Worm (Caenorhabditis elegans) whole organism, L2 larva: Measurements from ENCODE around the gene srh-300.
"Not testable (repeated sequence)": the region's sequence is repeated elsewhere in the genome, so short reads cannot be mapped to it uniquely, and the experiment has no call there.

ENCODE experiments used
- C34F6.9 ChIP-seq: fragments of 150-350 bp; optimal IDR thresholded peaks from 2 replicates; lab custom pipeline; 2014; ENCODE audit warnings: missing biosample characterization, missing genetic modification characterization
- F13H6.1 ChIP-seq: sonication (generic microtip); optimal IDR thresholded peaks from 2 replicates; lab custom pipeline; 2016; ENCODE audit warnings: missing genetic modification characterization, missing compliant biosample characterization
- ZK546.5 ChIP-seq: sonication (generic microtip); optimal IDR thresholded peaks from 2 replicates; lab custom pipeline; 2017; ENCODE audit warnings: missing biosample characterization, missing genetic modification characterization
- aly-2 ChIP-seq: fragments of 150-350 bp; optimal IDR thresholded peaks from 2 replicates; lab custom pipeline; 2014; ENCODE audit warnings: missing biosample characterization, missing genetic modification characterization
- ama-1 ChIP-seq: fragments of 150-350 bp; optimal IDR thresholded peaks from 2 replicates; lab custom pipeline; 2018; ENCODE audit warnings: inconsistent platforms
- blmp-1 ChIP-seq: sonication (generic microtip); optimal IDR thresholded peaks from 2 replicates; lab custom pipeline; 2017; ENCODE audit warnings: missing genetic modification characterization, mild to moderate bottlenecking, missing compliant biosample characterization, antibody characterized with exemption, moderate library complexity; ENCODE audit not compliant: insufficient read depth
- ceh-16 ChIP-seq: fragments of 150-350 bp; optimal IDR thresholded peaks from 2 replicates; lab custom pipeline; 2014; ENCODE audit warnings: missing biosample characterization, missing genetic modification characterization
- crh-2 ChIP-seq: sonication (generic microtip); optimal IDR thresholded peaks from 2 replicates; lab custom pipeline; 2017; ENCODE audit warnings: missing biosample characterization, missing genetic modification characterization
- egl-27 ChIP-seq: sonication (generic microtip); optimal IDR thresholded peaks from 3 replicates; lab custom pipeline; 2017; ENCODE audit warnings: missing biosample characterization, missing genetic modification reagents, missing genetic modification characterization
- elt-1 ChIP-seq: fragments of 150-350 bp; optimal IDR thresholded peaks from 2 replicates; lab custom pipeline; 2014; ENCODE audit warnings: missing biosample characterization, missing genetic modification characterization
- fos-1 ChIP-seq: fragments of 150-350 bp; optimal IDR thresholded peaks from 2 replicates; lab custom pipeline; 2014; ENCODE audit warnings: missing biosample characterization, missing genetic modification characterization
- gmeb-1 ChIP-seq: fragments of 150-350 bp; optimal IDR thresholded peaks from 2 replicates; lab custom pipeline; 2014; ENCODE audit warnings: missing biosample characterization, missing genetic modification characterization
- lin-11 ChIP-seq: fragments of 150-350 bp; sonication (generic microtip); optimal IDR thresholded peaks from 2 replicates; lab custom pipeline; 2014; ENCODE audit warnings: missing biosample characterization, missing genetic modification characterization, inconsistent platforms, mixed read lengths
- lin-13 ChIP-seq: fragments of 150-350 bp; optimal IDR thresholded peaks from 2 replicates; lab custom pipeline; 2014; ENCODE audit warnings: missing biosample characterization, missing genetic modification reagents, missing genetic modification characterization
- lsy-2 ChIP-seq, 2 experiments: fragments of 150-350 bp in 1 of 2; sonication (generic microtip) in 1 of 2; optimal IDR thresholded peaks; 2 replicates each; lab custom pipeline; 2014 to 2017; ENCODE audit warnings: missing biosample characterization in 2 of 2, missing genetic modification characterization in 2 of 2
- mab-5 ChIP-seq: fragments of 150-350 bp; optimal IDR thresholded peaks from 2 replicates; lab custom pipeline; 2014; ENCODE audit warnings: missing biosample characterization, missing genetic modification characterization
- mbf-1 ChIP-seq: sonication (generic microtip); optimal IDR thresholded peaks from 2 replicates; lab custom pipeline; 2017; ENCODE audit warnings: missing biosample characterization, missing genetic modification characterization
- mdl-1 ChIP-seq, 2 experiments: fragments of 150-350 bp in 1 of 2; sonication (generic microtip) in 1 of 2; optimal IDR thresholded peaks; 2 replicates each; lab custom pipeline; 2017; ENCODE audit warnings: missing biosample characterization in 2 of 2, missing genetic modification characterization in 2 of 2
- nhr-10 ChIP-seq: sonication (generic microtip); optimal IDR thresholded peaks from 2 replicates; lab custom pipeline; 2017; ENCODE audit warnings: missing biosample characterization, missing genetic modification characterization
- nhr-11 ChIP-seq: fragments of 150-350 bp; optimal IDR thresholded peaks from 2 replicates; lab custom pipeline; 2014; ENCODE audit warnings: missing biosample characterization, missing genetic modification characterization
- nhr-129 ChIP-seq: fragments of 150-350 bp; optimal IDR thresholded peaks from 2 replicates; lab custom pipeline; 2014; ENCODE audit warnings: missing biosample characterization, missing genetic modification characterization
- nhr-21 ChIP-seq: fragments of 150-350 bp; optimal IDR thresholded peaks from 2 replicates; lab custom pipeline; 2014; ENCODE audit warnings: missing biosample characterization, missing genetic modification characterization
- nhr-25 ChIP-seq: fragments of 150-350 bp; sonication (generic microtip); optimal IDR thresholded peaks from 3 replicates; lab custom pipeline; 2014; ENCODE audit warnings: missing biosample characterization, missing genetic modification characterization
- nhr-6 ChIP-seq: fragments of 150-350 bp; optimal IDR thresholded peaks from 2 replicates; lab custom pipeline; 2014; ENCODE audit warnings: missing biosample characterization, missing genetic modification characterization
- nhr-77 ChIP-seq: fragments of 150-350 bp; optimal IDR thresholded peaks from 2 replicates; lab custom pipeline; 2014; ENCODE audit warnings: missing biosample characterization, missing genetic modification characterization
- sem-4 ChIP-seq: fragments of 150-350 bp; optimal IDR thresholded peaks from 2 replicates; lab custom pipeline; 2014; ENCODE audit warnings: missing biosample characterization, missing genetic modification reagents, missing genetic modification characterization
- sma-3 ChIP-seq: sonication (generic microtip); optimal IDR thresholded peaks from 2 replicates; lab custom pipeline; 2016; ENCODE audit warnings: missing genetic modification reagents, missing genetic modification characterization, missing compliant biosample characterization
- sma-9 ChIP-seq, 2 experiments: fragments of 150-350 bp in 1 of 2; sonication (generic microtip) in 1 of 2; optimal IDR thresholded peaks; 2 replicates each; lab custom pipeline; 2014 to 2016; ENCODE audit warnings: missing genetic modification characterization in 2 of 2, mild to moderate bottlenecking in 1 of 2, missing biosample characterization in 1 of 2, missing compliant biosample characterization in 1 of 2, missing genetic modification reagents in 1 of 2, moderate library complexity in 1 of 2
- snpc-4 ChIP-seq: fragments of 150-350 bp; optimal IDR thresholded peaks from 2 replicates; lab custom pipeline; 2014; ENCODE audit warnings: missing biosample characterization, missing genetic modification characterization
- unc-55 ChIP-seq: fragments of 150-350 bp; sonication (generic microtip); optimal IDR thresholded peaks from 3 replicates; lab custom pipeline; 2014; ENCODE audit warnings: missing biosample characterization, missing genetic modification reagents, missing genetic modification characterization
- zag-1 ChIP-seq: fragments of 150-350 bp; optimal IDR thresholded peaks from 2 replicates; lab custom pipeline; 2014; ENCODE audit warnings: missing biosample characterization, missing genetic modification characterization
- ztf-1 ChIP-seq: fragments of 200-800 bp; sonication (Bioruptor generic); conservative IDR thresholded peaks from 2 replicates; pipeline ENCODE4 v1.3.6; 2022; ENCODE audit warnings: missing genetic modification characterization, missing compliant biosample characterization
- ztf-11 ChIP-seq: sonication (generic microtip); optimal IDR thresholded peaks from 2 replicates; lab custom pipeline; 2017; ENCODE audit warnings: missing biosample characterization, missing genetic modification characterization

srh-300 gene

ce11 chrV:17857901-17858300 lies 36.0 kb downstream of the srh-300 start (continued):
- TF ChIP-seq nhr-6 (tag; lab: Kevin White, UChicago), result peak; percentile 55
- TF ChIP-seq fos-1 (tag; lab: Kevin White, UChicago), result peak; percentile 69
- TF ChIP-seq, all 48 proteins: peak for 25

ce11 chrV:17859065-17859464 lies 37.2 kb downstream of the srh-300 start:
- TF ChIP-seq sma-3 (GFP tag; lab: Kevin White, UChicago) (no peak), ztf-11 (tag; lab: Kevin White, UChicago) (no peak), ztf-1 (no peak), sma-9 (GFP tag; optimal IDR thresholded peaks at IDR 0.05; lab: Kevin White, UChicago) (no peak), sma-9 (tag; optimal IDR thresholded peaks at IDR 0.05; lab: Kevin White, UChicago) (no peak), aly-2 (tag; lab: Kevin White, UChicago) (no peak), ama-1 (lab: Kevin White, UChicago) (no peak), zag-1 (tag; lab: Kevin White, UChicago) (no peak), nhr-11 (tag; lab: Kevin White, UChicago) (no peak), nhr-6 (tag; lab: Kevin White, UChicago) (no peak), egl-27 (tag; lab: Kevin White, UChicago) (no peak), nhr-129 (tag; lab: Kevin White, UChicago) (no peak), blmp-1 (no peak)
- TF ChIP-seq, all 48 proteins: peak for 0

- TF ChIP-seq lsy-2 (tag; optimal IDR thresholded peaks at IDR 0.05; lab: Kevin White, UChicago) (no peak), sma-3 (GFP tag; lab: Kevin White, UChicago) (no peak), lin-13 (no peak), nhr-77 (tag; lab: Kevin White, UChicago) (no peak), unc-55 (no peak), F13H6.1 (tag; lab: Kevin White, UChicago) (no peak), mbf-1 (tag; lab: Kevin White, UChicago) (no peak), nhr-6 (tag; lab: Kevin White, UChicago) (no peak), nhr-10 (no peak), elt-1 (no peak), ZK546.5 (tag; lab: Kevin White, UChicago) (no peak), C34F6.9 (tag; lab: Kevin White, UChicago) (no peak), lin-11 (tag; lab: Kevin White, UChicago) (no peak)
Measured at ce11 chrV:17859519-17859918, 37.6 kb downstream of the srh-300 start.

DNA sequence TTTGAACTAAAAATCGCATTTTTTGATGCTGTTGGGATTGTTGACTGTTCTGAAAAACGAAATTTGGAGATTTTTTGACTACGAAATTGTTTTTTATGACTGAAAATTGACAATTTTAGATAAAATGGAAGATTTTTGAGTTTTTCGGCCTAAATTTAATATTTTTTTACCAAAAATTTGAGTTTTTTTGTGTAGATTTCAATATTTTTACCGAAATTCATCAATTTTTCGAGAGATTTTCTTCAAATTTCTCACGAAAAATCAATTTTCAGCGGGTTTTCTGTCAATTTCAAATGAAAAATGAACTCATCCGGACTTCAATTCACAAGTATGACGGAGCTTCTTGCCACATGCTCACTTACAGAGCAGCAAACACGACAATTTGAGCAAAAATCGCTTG lies 43.4 kb downstream of the srh-300 start, which contains the start of gene Y59A8A.8:
Gene Y59A8A.8, plus strand, starts transcription at position 301 of the 400 bp plus-strand sequence.
- not testable (repeated sequence) for TF ChIP-seq mdl-1 (tag; optimal IDR thresholded peaks at IDR 0.05; lab: Kevin White, UChicago); lin-13; zag-1 (tag; lab: Kevin White, UChicago)
- TF ChIP-seq, all 48 proteins: peak for 0; not testable (repeated sequence) for 48

ce11 chrV:17870569-17870968 lies 48.7 kb downstream of the srh-300 start, which contains the start of gene csn-1:
Gene csn-1 (minus strand): TSS chrV:17870651.
- TF ChIP-seq lin-13 (peak; percentile 4), unc-55 (peak; percentile 31), ama-1 (lab: Kevin White, UChicago) (no peak)

DNA sequence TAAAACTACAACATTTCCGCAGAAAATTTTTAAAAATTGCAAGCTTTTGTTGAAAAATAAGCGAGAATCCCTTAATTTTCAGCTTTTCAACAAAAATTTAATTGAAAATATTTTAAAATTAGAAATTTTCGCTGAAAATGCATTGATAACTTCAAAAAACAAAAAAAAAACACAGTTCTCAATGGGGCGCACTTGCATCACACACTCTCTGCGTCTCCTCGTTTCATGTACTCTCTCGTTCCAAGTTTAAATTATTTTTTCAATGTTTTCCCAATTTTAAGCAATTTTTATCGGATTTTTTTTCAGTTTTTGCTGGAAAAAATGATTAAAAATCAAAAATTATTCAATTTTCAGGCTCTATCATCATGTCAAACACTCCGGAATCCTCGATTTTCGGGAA lies 49.1 kb downstream of the srh-300 start, which contains the start of gene phf-14:
Gene phf-14, plus strand, starts transcription at position 345 of the 400 bp plus-strand sequence.
- TF ChIP-seq F13H6.1 (tag; lab: Kevin White, UChicago), result peak; percentile 41
- TF ChIP-seq crh-2 (tag; lab: Kevin White, UChicago), result peak; percentile 39
- peak; percentile 46 for TF ChIP-seq snpc-4 (tag; lab: Kevin White, UChicago)
- peak; percentile 77 for TF ChIP-seq gmeb-1
- TF ChIP-seq lsy-2 (tag; optimal IDR thresholded peaks at IDR 0.05; lab: Kevin White, UChicago), result peak; percentile 19 to 75
- TF ChIP-seq ceh-16 (tag; lab: Kevin White, UChicago), result no peak
- TF ChIP-seq nhr-25 (tag; lab: Kevin White, UChicago), result peak; percentile 36
- peak; percentile 48 for TF ChIP-seq lin-13
- peak; percentile 64 for TF ChIP-seq sem-4 (tag; lab: Kevin White, UChicago)
- no peak for TF ChIP-seq mab-5 (tag; lab: Kevin White, UChicago)
- peak; percentile 39 for TF ChIP-seq C34F6.9 (tag; lab: Kevin White, UChicago)
- TF ChIP-seq nhr-129 (tag; lab: Kevin White, UChicago), result no peak
- TF ChIP-seq unc-55, result peak; percentile 66
- no peak for TF ChIP-seq nhr-21 (tag; lab: Kevin White, UChicago)
- TF ChIP-seq nhr-6 (tag; lab: Kevin White, UChicago), result peak; percentile 60
